Worm (Caenorhabditis elegans) whole organism, young adult: Measurements from ENCODE around the gene R160.14.

Experiments used
- C17E4.6 ChIP-seq: fragments of 200-800 bp; sonication (Bioruptor generic); IDR thresholded peaks from 2 replicates; pipeline ENCODE4 v1.3.6; 2022; ENCODE audit warnings: missing genetic modification reagents, missing genetic modification characterization, missing compliant biosample characterization
- D2030.7 ChIP-seq: fragments of 200-800 bp; sonication (Bioruptor generic); IDR thresholded peaks from 2 replicates; pipeline ENCODE4 v1.3.6; 2022; ENCODE audit warnings: missing genetic modification reagents, missing genetic modification characterization, missing compliant biosample characterization
- F22D6.2 ChIP-seq: sonication (generic microtip); optimal IDR thresholded peaks from 2 replicates; lab custom pipeline; 2016; ENCODE audit warnings: mild to moderate bottlenecking, missing genetic modification characterization, missing compliant biosample characterization
- F33H1.4 ChIP-seq: fragments of 200-800 bp; sonication (Bioruptor generic); IDR thresholded peaks from 2 replicates; pipeline ENCODE4 v1.3.6; 2022; ENCODE audit warnings: missing genetic modification reagents, missing genetic modification characterization, missing compliant biosample characterization
- F37B4.10 ChIP-seq: fragments of 200-800 bp; sonication (Bioruptor generic); IDR thresholded peaks from 2 replicates; pipeline ENCODE4 v1.3.6; 2022; ENCODE audit warnings: missing genetic modification characterization, missing compliant biosample characterization
- F57A8.1 ChIP-seq: fragments of 200-800 bp; sonication (Bioruptor generic); optimal IDR thresholded peaks from 2 replicates; lab custom pipeline; 2018; ENCODE audit warnings: mild to moderate bottlenecking, missing genetic modification characterization, moderate library complexity, missing compliant biosample characterization
- T07F8.4 ChIP-seq: sonication (generic microtip); optimal IDR thresholded peaks from 2 replicates; lab custom pipeline; 2016; ENCODE audit warnings: mild to moderate bottlenecking, missing genetic modification characterization, moderate library complexity, missing compliant biosample characterization
- Y56A3A.18 ChIP-seq: fragments of 200-800 bp; sonication (Bioruptor generic); IDR thresholded peaks from 2 replicates; pipeline ENCODE4 v1.3.6; 2022; ENCODE audit warnings: missing genetic modification reagents, missing genetic modification characterization, missing compliant biosample characterization
- akir-1 ChIP-seq: fragments of 200-800 bp; sonication (Bioruptor generic); optimal IDR thresholded peaks from 2 replicates; lab custom pipeline; 2018; ENCODE audit warnings: mild to moderate bottlenecking, missing genetic modification characterization, moderate library complexity, missing compliant biosample characterization
- ama-1 ChIP-seq, 3 experiments: fragments of 150-350 bp in 1 of 3; sonication (generic microtip) in 2 of 3; optimal IDR thresholded peaks; 2 replicates each; lab custom pipeline; 2014 to 2018; ENCODE audit warnings: missing biosample characterization in 2 of 3, missing genetic modification characterization in 2 of 3, missing genetic modification reagents in 2 of 3
- aptf-2 ChIP-seq: fragments of 200-800 bp; sonication (Bioruptor generic); conservative IDR thresholded peaks from 2 replicates; pipeline ENCODE4 v1.3.6; 2022; ENCODE audit warnings: missing genetic modification reagents, missing genetic modification characterization, missing compliant biosample characterization
- athp-1 ChIP-seq: sonication (generic microtip); optimal IDR thresholded peaks from 2 replicates; lab custom pipeline; 2017; ENCODE audit warnings: mild to moderate bottlenecking, missing genetic modification characterization, missing compliant biosample characterization
- attf-3 ChIP-seq: fragments of 200-800 bp; sonication (Bioruptor generic); conservative IDR thresholded peaks from 2 replicates; pipeline ENCODE4 v1.3.6; 2022; ENCODE audit warnings: missing genetic modification reagents, missing genetic modification characterization, missing compliant biosample characterization
- attf-5 ChIP-seq: fragments of 200-800 bp; sonication (Bioruptor generic); optimal IDR thresholded peaks from 2 replicates; lab custom pipeline; 2018; ENCODE audit warnings: mild to moderate bottlenecking, missing genetic modification characterization, missing compliant biosample characterization
- attf-6 ChIP-seq: fragments of 200-800 bp; sonication (Bioruptor generic); IDR thresholded peaks from 2 replicates; pipeline ENCODE4 v1.3.6; 2022; ENCODE audit warnings: missing genetic modification reagents, missing genetic modification characterization, missing compliant biosample characterization
- cebp-2 ChIP-seq: fragments of 200-800 bp; sonication (Bioruptor generic); IDR thresholded peaks from 2 replicates; pipeline ENCODE4 v1.3.6; 2022; ENCODE audit warnings: missing genetic modification characterization, missing compliant biosample characterization
- ceh-58 ChIP-seq: fragments of 200-800 bp; sonication (Bioruptor generic); IDR thresholded peaks from 2 replicates; pipeline ENCODE4 v1.3.6; 2022; ENCODE audit warnings: missing genetic modification characterization, missing compliant biosample characterization
- ceh-79 ChIP-seq: sonication (generic microtip); optimal IDR thresholded peaks from 2 replicates; lab custom pipeline; 2017; ENCODE audit warnings: mild to moderate bottlenecking, missing genetic modification characterization, missing compliant biosample characterization
- ceh-91 ChIP-seq: fragments of 200-800 bp; sonication (Bioruptor generic); IDR thresholded peaks from 2 replicates; pipeline ENCODE4 v1.3.6; 2022; ENCODE audit warnings: missing genetic modification reagents, missing genetic modification characterization, missing compliant biosample characterization
- dox-1 ChIP-seq: fragments of 200-800 bp; sonication (Bioruptor generic); IDR thresholded peaks from 2 replicates; pipeline ENCODE4 v1.3.6; 2022; ENCODE audit warnings: missing genetic modification reagents, missing genetic modification characterization, missing compliant biosample characterization
- ets-4 ChIP-seq: fragments of 200-800 bp; sonication (Bioruptor generic); optimal IDR thresholded peaks from 2 replicates; lab custom pipeline; 2018; ENCODE audit warnings: mild to moderate bottlenecking, missing genetic modification characterization, missing compliant biosample characterization
- hlh-12 ChIP-seq: sonication (generic microtip); optimal IDR thresholded peaks from 2 replicates; lab custom pipeline; 2016; ENCODE audit warnings: missing genetic modification characterization, missing compliant biosample characterization
- hmg-1.2 ChIP-seq: fragments of 200-800 bp; sonication (Bioruptor generic); IDR thresholded peaks from 2 replicates; pipeline ENCODE4 v1.3.6; 2022; ENCODE audit warnings: missing genetic modification reagents, missing genetic modification characterization, missing compliant biosample characterization
- hmg-20 ChIP-seq: fragments of 200-800 bp; sonication (Bioruptor generic); IDR thresholded peaks from 2 replicates; pipeline ENCODE4 v1.3.6; 2022; ENCODE audit warnings: missing genetic modification reagents, missing genetic modification characterization, missing compliant biosample characterization
- lag-1 ChIP-seq: fragments of 200-800 bp; sonication (Bioruptor generic); IDR thresholded peaks from 2 replicates; pipeline ENCODE4 v1.3.6; 2022; ENCODE audit warnings: missing genetic modification reagents, missing genetic modification characterization, missing compliant biosample characterization
- lin-40 ChIP-seq: sonication (generic microtip); optimal IDR thresholded peaks from 2 replicates; lab custom pipeline; 2016; ENCODE audit warnings: missing genetic modification characterization, mild to moderate bottlenecking, missing compliant biosample characterization, missing genotype, missing genetic modification reagents
- lsy-27 ChIP-seq: sonication (generic microtip); optimal IDR thresholded peaks from 2 replicates; lab custom pipeline; 2017; ENCODE audit warnings: missing genetic modification characterization, mild to moderate bottlenecking, missing compliant biosample characterization, antibody characterized with exemption, missing genotype, borderline replicate concordance; ENCODE audit not compliant: insufficient read depth
- madf-10 ChIP-seq: sonication (generic microtip); optimal IDR thresholded peaks from 2 replicates; lab custom pipeline; 2016; ENCODE audit warnings: mild to moderate bottlenecking, missing genetic modification characterization, missing compliant biosample characterization
- nfya-2 ChIP-seq: fragments of 200-800 bp; sonication (Bioruptor generic); IDR thresholded peaks from 2 replicates; pipeline ENCODE4 v1.3.6; 2022; ENCODE audit warnings: missing genetic modification reagents, missing genetic modification characterization, missing compliant biosample characterization
- nhr-179 ChIP-seq: sonication (generic microtip); optimal IDR thresholded peaks from 2 replicates; lab custom pipeline; 2016; ENCODE audit warnings: mild to moderate bottlenecking, missing genetic modification characterization, missing compliant biosample characterization
- pha-4 ChIP-seq: fragments of 150-350 bp; sonication (generic microtip); optimal IDR thresholded peaks from 2 replicates; lab custom pipeline; 2014; ENCODE audit warnings: missing biosample characterization, missing genetic modification reagents, missing genetic modification characterization
- sdz-38 ChIP-seq: sonication (generic microtip); optimal IDR thresholded peaks from 2 replicates; lab custom pipeline; 2016; ENCODE audit warnings: missing genotype, missing genetic modification characterization, missing compliant biosample characterization
- sea-2 ChIP-seq: fragments of 200-800 bp; sonication (Bioruptor generic); IDR thresholded peaks from 2 replicates; pipeline ENCODE4 v1.3.6; 2022; ENCODE audit warnings: missing genetic modification characterization, missing compliant biosample characterization
- snpc-3.4 ChIP-seq: sonication (generic microtip); optimal IDR thresholded peaks from 2 replicates; lab custom pipeline; 2017; ENCODE audit warnings: missing genetic modification characterization, mild to moderate bottlenecking, missing compliant biosample characterization, antibody characterized with exemption, moderate library complexity, missing genotype, missing genetic modification reagents
- somi-1 ChIP-seq: fragments of 200-800 bp; sonication (Bioruptor generic); optimal IDR thresholded peaks from 2 replicates; lab custom pipeline; 2018; ENCODE audit warnings: mild to moderate bottlenecking, missing genetic modification characterization, missing compliant biosample characterization
- sptf-2 ChIP-seq: fragments of 200-800 bp; sonication (Bioruptor generic); optimal IDR thresholded peaks from 2 replicates; lab custom pipeline; 2018; ENCODE audit warnings: mild to moderate bottlenecking, missing genetic modification characterization, missing compliant biosample characterization
- tbp1 ChIP-seq: fragments of 200-800 bp; sonication (Bioruptor generic); optimal IDR thresholded peaks from 2 replicates; lab custom pipeline; 2018; ENCODE audit warnings: mild to moderate bottlenecking, missing genetic modification characterization, missing compliant biosample characterization
- zim-3 ChIP-seq: sonication (generic microtip); optimal IDR thresholded peaks from 2 replicates; lab custom pipeline; 2017; ENCODE audit warnings: mild to moderate bottlenecking, missing genetic modification characterization, moderate library complexity, missing compliant biosample characterization

Gene R160.14

ce11 chrX:4364877-4365276 lies 7.0 kb downstream of the R160.14 start, which contains the start of gene F14H12.8:
TSS of gene F14H12.8 (minus strand) at chrX:4364977.
- TF ChIP-seq ceh-91: no peak
- no peak for TF ChIP-seq nfya-2 (GFP tag; lab: Robert Waterston, UW)
- no peak for TF ChIP-seq ets-4 (GFP tag; lab: Kevin White, UChicago)
- no peak for TF ChIP-seq cebp-2 (GFP tag; lab: Robert Waterston, UW)
- no peak for TF ChIP-seq sea-2 (GFP tag; lab: Robert Waterston, UW)
- no peak for TF ChIP-seq ama-1 (optimal IDR thresholded peaks at IDR 0.05; lab: Kevin White, UChicago)
- TF ChIP-seq ama-1 (GFP tag; optimal IDR thresholded peaks at IDR 0.05; lab: Kevin White, UChicago): no peak
- TF ChIP-seq aptf-2 (GFP tag; lab: Robert Waterston, UW): no peak
- no peak for TF ChIP-seq ceh-58 (GFP tag; lab: Robert Waterston, UW)
- TF ChIP-seq lsy-27 (tag; lab: Kevin White, UChicago): no peak
- no peak for TF ChIP-seq F22D6.2 (tag; lab: Kevin White, UChicago)
- no peak for TF ChIP-seq attf-5 (GFP tag; lab: Kevin White, UChicago)
- TF ChIP-seq F37B4.10 (GFP tag; lab: Robert Waterston, UW): no peak
- no peak for TF ChIP-seq D2030.7 (GFP tag; lab: Robert Waterston, UW)
- TF ChIP-seq F33H1.4 (GFP tag; lab: Robert Waterston, UW): no peak

ce11 chrX:4363200-4363599 lies 8.7 kb downstream of the R160.14 start, which contains the start of gene F14H12.17:
TSS of gene F14H12.17 (minus strand) at chrX:4363300.
- TF ChIP-seq sptf-2 (GFP tag; lab: Kevin White, UChicago) (no peak), madf-10 (tag; lab: Kevin White, UChicago) (no peak), hmg-1.2 (GFP tag; lab: Robert Waterston, UW) (no peak), lag-1 (no peak), tbp1 (no peak), dox-1 (no peak), D2030.7 (GFP tag; lab: Robert Waterston, UW) (no peak), attf-6 (no peak), T07F8.4 (tag; lab: Kevin White, UChicago) (no peak), Y56A3A.18 (GFP tag; lab: Robert Waterston, UW) (no peak), F22D6.2 (tag; lab: Kevin White, UChicago) (no peak), F57A8.1 (GFP tag; lab: Kevin White, UChicago) (no peak), attf-3 (GFP tag; lab: Robert Waterston, UW) (no peak), hlh-12 (no peak), somi-1 (GFP tag; lab: Kevin White, UChicago) (no peak)
- TF ChIP-seq, all 124 proteins: peak for 0

ce11 chrX:4362522-4362921 lies 9.4 kb downstream of the R160.14 start, which contains the start of gene F14H12.7:
TSS of gene F14H12.7 (minus strand) at chrX:4362622.
- TF ChIP-seq zim-3 (tag; lab: Kevin White, UChicago) (no peak), ceh-79 (tag; lab: Kevin White, UChicago) (no peak), akir-1 (GFP tag; lab: Kevin White, UChicago) (no peak), C17E4.6 (GFP tag; lab: Robert Waterston, UW) (no peak), madf-10 (tag; lab: Kevin White, UChicago) (no peak), Y56A3A.18 (GFP tag; lab: Robert Waterston, UW) (no peak), nhr-179 (tag; lab: Kevin White, UChicago) (no peak), pha-4 (tag; lab: Kevin White, UChicago) (no peak), sdz-38 (tag; lab: Kevin White, UChicago) (no peak), nfya-2 (GFP tag; lab: Robert Waterston, UW) (no peak), sea-2 (GFP tag; lab: Robert Waterston, UW) (no peak), athp-1 (tag; lab: Kevin White, UChicago) (no peak), hmg-20 (GFP tag; lab: Robert Waterston, UW) (no peak), snpc-3.4 (no peak), lin-40 (no peak)
